Fruit fly (Drosophila melanogaster): Measurements from ENCODE around the gene Acer.

Acer gene

DNA sequence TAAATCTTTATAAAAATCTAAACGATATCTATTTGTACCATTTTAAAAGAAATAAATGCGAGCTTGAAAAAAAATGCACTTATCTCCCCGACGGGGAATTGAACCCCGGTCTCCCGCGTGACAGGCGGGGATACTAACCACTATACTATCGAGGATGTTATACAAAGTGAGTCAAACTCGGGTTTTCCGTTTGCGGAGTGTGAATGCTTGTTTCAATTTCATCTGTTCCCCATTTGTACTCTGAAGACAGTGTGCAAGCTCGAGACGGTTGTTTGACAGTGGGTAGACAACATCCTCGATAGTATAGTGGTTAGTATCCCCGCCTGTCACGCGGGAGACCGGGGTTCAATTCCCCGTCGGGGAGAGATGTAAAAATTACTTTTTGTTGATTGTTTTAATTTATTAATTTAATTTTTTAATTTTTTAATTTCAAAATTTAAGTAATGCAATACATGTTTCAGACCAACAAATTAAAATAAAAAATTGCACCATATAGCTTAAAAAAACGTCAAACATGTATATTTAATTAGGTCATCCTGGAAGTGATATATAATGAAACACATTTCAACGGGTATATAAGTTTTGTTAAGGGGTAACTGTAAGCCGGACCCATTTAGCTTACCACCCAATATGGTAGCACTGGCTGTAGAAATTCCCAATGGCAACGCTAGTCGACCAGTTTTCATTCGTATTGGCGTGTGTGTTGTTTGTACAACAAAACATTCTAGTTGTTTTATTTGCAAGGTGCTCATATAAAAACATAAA lies 19.9 kb downstream of the Acer start, which contains the start of gene Sema1a (continued):
- no peak for TF ChIP-seq CG3407 (GFP tag; optimal IDR thresholded peaks at IDR 0.05)

- TF ChIP-seq Elba2 (GFP tag; optimal IDR thresholded peaks at IDR 0.05) (peak; percentile 82), pho (GFP tag; optimal IDR thresholded peaks at IDR 0.05) (no peak), nom (GFP tag; optimal IDR thresholded peaks at IDR 0.05) (no peak), usp (GFP tag; optimal IDR thresholded peaks at IDR 0.05) (no peak), sens (GFP tag) (peak; percentile 50), pros (GFP tag; optimal IDR thresholded peaks at IDR 0.05) (no peak), repo (GFP tag; optimal IDR thresholded peaks at IDR 0.05) (no peak), CG7786 (GFP tag; optimal IDR thresholded peaks at IDR 0.05) (no peak), sna (GFP tag; IDR thresholded peaks at IDR 0.05; ENCODE audit: partially characterized antibody) (0 out of 2 replicates have a peak, but pooled peaks have one; percentile 23), pan (optimal IDR thresholded peaks at IDR 0.05) (no peak), pan (GFP tag; optimal IDR thresholded peaks at IDR 0.05 in 1 of 2, IDR thresholded peaks at IDR 0.05 in 1 of 2) (peak in 1 of 2 experiments; percentile 6), CG34422 (GFP tag; IDR thresholded peaks at IDR 0.05) (no peak), HLH3B (GFP tag; IDR thresholded peaks at IDR 0.05) (no peak), Dek (tag; optimal IDR thresholded peaks at IDR 0.05) (no peak), CG6854 (GFP tag; optimal IDR thresholded peaks at IDR 0.05) (no peak), pzg (GFP tag; optimal IDR thresholded peaks at IDR 0.05) (no peak), Trl (optimal IDR thresholded peaks at IDR 0.05) (peak; percentile 73 to 79), Trl (GFP tag; optimal IDR thresholded peaks at IDR 0.05) (no peak), zen (tag; optimal IDR thresholded peaks at IDR 0.05) (no peak), NFAT (GFP tag; IDR thresholded peaks at IDR 0.05) (no peak), Jarid2 (GFP tag; optimal IDR thresholded peaks at IDR 0.05) (no peak), CG30431 (GFP tag; optimal IDR thresholded peaks at IDR 0.05) (no peak), CG18619 (GFP tag; optimal IDR thresholded peaks at IDR 0.05) (no peak), CG8388 (GFP tag; optimal IDR thresholded peaks at IDR 0.05) (no peak), CG2875 (GFP tag; optimal IDR thresholded peaks at IDR 0.05) (no peak), Rx (GFP tag; IDR thresholded peaks at IDR 0.05) (no peak), pfk (GFP tag; optimal IDR thresholded peaks at IDR 0.05) (no peak), D (optimal IDR thresholded peaks at IDR 0.05) (no peak), D (GFP tag; optimal IDR thresholded peaks at IDR 0.05) (no peak), tio (GFP tag; optimal IDR thresholded peaks at IDR 0.05) (no peak), CG34224 (GFP tag; IDR thresholded peaks at IDR 0.05; ENCODE audit: partially characterized antibody) (no peak), Med (GFP tag) (no peak), CG6765 (GFP tag; optimal IDR thresholded peaks at IDR 0.05) (no peak), Abd-B (GFP tag; optimal IDR thresholded peaks at IDR 0.05) (no peak), Camta (GFP tag; optimal IDR thresholded peaks at IDR 0.05) (no peak), Xrp1 (GFP tag; IDR thresholded peaks at IDR 0.05) (0 out of 2 replicates have a peak, but pooled peaks have one; percentile 4), nerfin-2 (GFP tag; IDR thresholded peaks at IDR 0.05; ENCODE audit: partially characterized antibody) (no peak), D19A (tag; optimal IDR thresholded peaks at IDR 0.05) (peak; percentile 64)
These were observed 20.5 kb downstream of the Acer start for dm6 chr2L:8542234-8542572.

DNA sequence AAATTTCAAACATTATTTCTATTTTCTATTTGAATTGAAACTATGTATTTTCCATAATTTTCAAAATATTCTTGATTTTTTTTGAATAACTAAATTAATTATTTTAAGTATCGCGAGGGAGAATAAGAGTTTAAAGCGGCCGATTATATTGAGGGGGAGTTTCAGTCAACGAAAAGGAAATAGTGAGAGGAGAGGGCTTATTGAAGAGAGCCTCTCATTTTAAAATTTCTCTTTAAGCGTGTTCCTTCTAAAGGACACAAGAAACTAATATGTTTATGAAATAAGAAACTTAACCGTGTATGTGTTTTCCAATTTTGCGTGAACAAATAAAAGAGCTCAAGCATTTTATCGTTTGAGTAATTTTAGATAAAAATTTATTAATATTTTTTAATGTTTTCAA lies 20.9 kb downstream of the Acer start:
- no peak for TF ChIP-seq Fer1 (GFP tag; optimal IDR thresholded peaks at IDR 0.05)
- TF ChIP-seq yki (optimal IDR thresholded peaks at IDR 0.05), result peak; percentile 75
- TF ChIP-seq CG4820 (GFP tag; optimal IDR thresholded peaks at IDR 0.05), result no peak
- TF ChIP-seq zf30C (GFP tag; optimal IDR thresholded peaks at IDR 0.05), result no peak
- peak in 1 of 2 experiments; percentile 89 for TF ChIP-seq Trl (optimal IDR thresholded peaks at IDR 0.05)
- no peak for TF ChIP-seq Trl (GFP tag; optimal IDR thresholded peaks at IDR 0.05)
- no peak for TF ChIP-seq gce (GFP tag; IDR thresholded peaks at IDR 0.05)
- TF ChIP-seq Eip74EF (GFP tag; optimal IDR thresholded peaks at IDR 0.05), result no peak
- TF ChIP-seq CG9437 (GFP tag; optimal IDR thresholded peaks at IDR 0.05), result no peak
- TF ChIP-seq Aef1 (GFP tag; IDR thresholded peaks at IDR 0.05), result no peak
- no peak for TF ChIP-seq sug (tag; optimal IDR thresholded peaks at IDR 0.05)
- TF ChIP-seq sob (GFP tag; IDR thresholded peaks at IDR 0.05), result no peak
- TF ChIP-seq sna (GFP tag; IDR thresholded peaks at IDR 0.05; ENCODE audit: partially characterized antibody), result 0 out of 2 replicates have a peak, but pooled peaks have one; percentile 7
- TF ChIP-seq Dad (GFP tag; optimal IDR thresholded peaks at IDR 0.05), result no peak
